Worm (Caenorhabditis elegans): ENCODE data around the gene F07G6.10.

- TF ChIP-seq ama-1 (optimal IDR thresholded peaks at IDR 0.05) (no peak), peb-1 (tag; optimal IDR thresholded peaks at IDR 0.05) (no peak), zag-1 (tag; optimal IDR thresholded peaks at IDR 0.05) (no peak), lin-39 (tag; optimal IDR thresholded peaks at IDR 0.05) (no peak)
Observed at ce11 chrX:1698476-1698875, 39.2 kb upstream of the F07G6.10 start.
